Fruit fly (Drosophila melanogaster) whole organism, pupa: ENCODE results near the gene Rev1.

ENCODE experiments used
- CG13204 ChIP-seq: fragments of 200-800 bp; sonication (Bioruptor generic); optimal IDR thresholded peaks from 2 replicates; lab custom pipeline; 2018; ENCODE audit warnings: missing biosample characterization, mild to moderate bottlenecking, missing genetic modification characterization, moderate library complexity
- CG32121 ChIP-seq: fragments of 200-800 bp; sonication (Bioruptor generic); IDR thresholded peaks from 2 replicates; pipeline ENCODE4 v1.3.6; 2022; ENCODE audit warnings: missing biosample characterization, missing genetic modification characterization
- CG34367 ChIP-seq: fragments of 200-800 bp; sonication (Bioruptor generic); optimal IDR thresholded peaks from 2 replicates; lab custom pipeline; 2018; ENCODE audit warnings: missing biosample characterization, mild to moderate bottlenecking, missing genetic modification characterization
- EcR ChIP-seq: fragments of 200-800 bp; sonication (Bioruptor generic); optimal IDR thresholded peaks from 3 replicates; lab custom pipeline; 2019; ENCODE audit warnings: missing biosample characterization, missing genetic modification characterization, mild to moderate bottlenecking, moderate library complexity, missing genetic modification reagents

DNA sequence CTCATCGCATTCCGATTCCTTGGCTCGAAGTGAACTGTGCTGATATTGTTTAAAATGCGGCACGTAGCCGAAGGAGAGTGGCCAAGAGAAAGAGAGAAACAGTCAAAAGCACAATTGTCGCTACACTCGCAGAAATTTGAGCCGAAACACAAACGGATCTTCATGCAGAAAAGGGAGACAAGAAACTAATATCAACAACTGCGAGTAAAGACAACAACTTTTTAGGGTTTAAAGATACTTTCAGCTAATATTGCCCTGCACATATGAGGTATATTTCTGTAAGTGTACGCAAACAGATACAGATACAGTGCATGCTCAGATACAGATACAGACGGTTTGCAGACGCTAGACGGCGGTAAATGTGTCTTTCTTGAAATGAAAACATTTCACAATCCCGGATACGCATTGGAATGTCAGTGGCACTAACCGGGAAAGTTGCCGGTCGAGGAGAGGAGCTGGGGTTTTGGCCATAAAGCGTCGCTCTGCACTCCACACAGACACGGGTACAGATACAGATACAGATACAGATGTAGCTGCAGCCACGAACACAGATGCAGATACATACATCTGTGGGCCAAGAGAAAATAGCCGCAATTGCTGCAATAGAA is 9.9 kb upstream of the Rev1 start:
- TF ChIP-seq CG34367 (tag; lab: Kevin White, UChicago) (peak; percentile 84), CG13204 (GFP tag; lab: Kevin White, UChicago) (peak; percentile 53), CG32121 (peak; percentile 90), EcR (GFP tag; lab: Kevin White, UChicago) (peak; percentile 10)
